Worm (Caenorhabditis elegans): ENCODE measurements around the gene mat-2.

ce11 chrII:11097154-11097887 lies 15.2 kb upstream of the mat-2 start, which contains the start of the genes rpl-36.A and nuo-1:
- TF ChIP-seq cog-1 (tag; optimal IDR thresholded peaks at IDR 0.05) (no peak), med-1 (GFP tag; optimal IDR thresholded peaks at IDR 0.05; ENCODE audit: insufficient read depth) (no peak), ref-1 (GFP tag; conservative IDR thresholded peaks at IDR 0.05) (no peak), flt-1 (GFP tag; IDR thresholded peaks at IDR 0.05) (no peak), ztf-29 (GFP tag; IDR thresholded peaks at IDR 0.05) (no peak), ztf-23 (GFP tag; IDR thresholded peaks at IDR 0.05) (0 out of 2 replicates have a peak, but pooled peaks have one; percentile 22), T22C8.4 (GFP tag; IDR thresholded peaks at IDR 0.05) (no peak), klf-2 (GFP tag; conservative IDR thresholded peaks at IDR 0.05) (no peak), tab-1 (GFP tag; IDR thresholded peaks at IDR 0.05) (no peak)

Measured in whole organism, midembryonic.